Fruit fly (Drosophila melanogaster): ENCODE measurements around the gene CG5556.
A peak's percentile ranks its signal among the peaks of the same experiment; 100 is the strongest.

The CG5556 gene

dm6 chr2L:1316422-1316821 lies 36.2 kb downstream of the CG5556 start (continued):
- TF ChIP-seq CG6175 (GFP tag; IDR thresholded peaks at IDR 0.05) (no peak), nau (GFP tag; optimal IDR thresholded peaks at IDR 0.05) (no peak), CG11456 (GFP tag; IDR thresholded peaks at IDR 0.05) (no peak), Jarid2 (GFP tag; optimal IDR thresholded peaks at IDR 0.05) (no peak), CG32767 (GFP tag; IDR thresholded peaks at IDR 0.05) (peak; percentile 31; the same call in 1 of the 2 replicates), ssp (GFP tag; IDR thresholded peaks at IDR 0.05) (no peak), sc (optimal IDR thresholded peaks at IDR 0.05) (no peak), sc (GFP tag; optimal IDR thresholded peaks at IDR 0.05) (no peak), Nf-YB (GFP tag; optimal IDR thresholded peaks at IDR 0.05) (no peak), CG17186 (GFP tag; optimal IDR thresholded peaks at IDR 0.05) (no peak), MBD-R2 (GFP tag; IDR thresholded peaks at IDR 0.05) (no peak), hb (GFP tag; IDR thresholded peaks at IDR 0.05; ENCODE audit: partially characterized antibody) (no peak), bcd (GFP tag; optimal IDR thresholded peaks at IDR 0.05) (peak; percentile 23), tx (GFP tag; optimal IDR thresholded peaks at IDR 0.05) (no peak), pfk (GFP tag; optimal IDR thresholded peaks at IDR 0.05) (no peak), jigr1 (GFP tag; IDR thresholded peaks at IDR 0.05) (no peak), tll (GFP tag; optimal IDR thresholded peaks at IDR 0.05) (no peak), fd102C (GFP tag; optimal IDR thresholded peaks at IDR 0.05) (no peak), H2.0 (GFP tag; IDR thresholded peaks at IDR 0.05) (no peak), jumu (GFP tag; optimal IDR thresholded peaks at IDR 0.05) (no peak), tin (GFP tag; optimal IDR thresholded peaks at IDR 0.05) (no peak), CG7786 (GFP tag; optimal IDR thresholded peaks at IDR 0.05) (peak; percentile 9), CG15269 (tag; optimal IDR thresholded peaks at IDR 0.05) (peak; percentile 35), Hr78 (GFP tag; optimal IDR thresholded peaks at IDR 0.05) (no peak), row (GFP tag; IDR thresholded peaks at IDR 0.05) (peak; percentile 68; the same call in 2 of the 3 replicates), run (tag; optimal IDR thresholded peaks at IDR 0.05) (no peak), D (optimal IDR thresholded peaks at IDR 0.05) (no peak), D (GFP tag; optimal IDR thresholded peaks at IDR 0.05) (peak; percentile 3), Six4 (GFP tag; optimal IDR thresholded peaks at IDR 0.05) (no peak), CG7271 (tag; optimal IDR thresholded peaks at IDR 0.05) (no peak), CG10267 (tag; optimal IDR thresholded peaks at IDR 0.05) (no peak), tio (GFP tag; optimal IDR thresholded peaks at IDR 0.05) (peak; percentile 21), lab (GFP tag; optimal IDR thresholded peaks at IDR 0.05) (peak; percentile 76), nerfin-1 (tag; optimal IDR thresholded peaks at IDR 0.05) (no peak), HLH54F (GFP tag; optimal IDR thresholded peaks at IDR 0.05) (peak; percentile 30), Trl (optimal IDR thresholded peaks at IDR 0.05) (no peak), Trl (GFP tag; optimal IDR thresholded peaks at IDR 0.05) (no peak), CG30020 (tag; optimal IDR thresholded peaks at IDR 0.05) (no peak), gcm (GFP tag; optimal IDR thresholded peaks at IDR 0.05) (no peak), sr (GFP tag; IDR thresholded peaks at IDR 0.05) (no peak), Gug (GFP tag; IDR thresholded peaks at IDR 0.05) (no peak), ap (GFP tag; IDR thresholded peaks at IDR 0.05) (0 out of 2 replicates have a peak, but pooled peaks have one; percentile 32), pzg (GFP tag; optimal IDR thresholded peaks at IDR 0.05) (no peak), CG6854 (GFP tag; optimal IDR thresholded peaks at IDR 0.05) (no peak), Hand (GFP tag; optimal IDR thresholded peaks at IDR 0.05) (no peak), CG2120 (GFP tag; optimal IDR thresholded peaks at IDR 0.05) (peak; percentile 53), CG6654 (GFP tag; optimal IDR thresholded peaks at IDR 0.05) (no peak), CG11723 (GFP tag; optimal IDR thresholded peaks at IDR 0.05) (no peak), Awh (GFP tag; IDR thresholded peaks at IDR 0.05) (0 out of 2 replicates have a peak, but pooled peaks have one; percentile 16), wor (GFP tag; IDR thresholded peaks at IDR 0.05) (no peak), Hmr (GFP tag; optimal IDR thresholded peaks at IDR 0.05) (peak; percentile 53), jing (GFP tag; optimal IDR thresholded peaks at IDR 0.05) (no peak)

Measured in whole organism, embryonic.